Fruit fly (Drosophila melanogaster) whole organism, embryonic: ENCODE measurements around the gene CG43312.

Experiments used
- Aef1 ChIP-seq: fragments of 200-800 bp; sonication (Bioruptor generic); IDR thresholded peaks from 3 replicates; pipeline ENCODE4 v1.3.6; 2022; ENCODE audit warnings: missing biosample characterization, missing genetic modification characterization
- B-H2 ChIP-seq: fragments of 200-800 bp; sonication (Bioruptor generic); optimal IDR thresholded peaks from 2 replicates; lab custom pipeline; 2018; ENCODE audit warnings: missing biosample characterization, mild to moderate bottlenecking, missing genetic modification characterization
- Bdp1 ChIP-seq: fragments of 200-800 bp; sonication (Bioruptor generic); optimal IDR thresholded peaks from 3 replicates; lab custom pipeline; 2016; ENCODE audit warnings: missing biosample characterization, missing genetic modification characterization
- CG10209 ChIP-seq: fragments of 200-800 bp; sonication (Bioruptor generic); optimal IDR thresholded peaks from 3 replicates; lab custom pipeline; 2017; ENCODE audit warnings: missing biosample characterization, mild to moderate bottlenecking, missing genetic modification characterization, missing genetic modification reagents
- CG10267 ChIP-seq: fragments of 200-800 bp; sonication (Bioruptor generic); optimal IDR thresholded peaks from 2 replicates; lab custom pipeline; 2018; ENCODE audit warnings: missing biosample characterization, mild to moderate bottlenecking, missing genetic modification characterization, moderate library complexity
- CG10366 ChIP-seq: fragments of 200-800 bp; sonication (Bioruptor generic); IDR thresholded peaks from 2 replicates; pipeline ENCODE4 v1.3.6; 2022; ENCODE audit warnings: missing biosample characterization, missing genetic modification characterization
- CG12744 ChIP-seq: fragments of 200-800 bp; sonication (Bioruptor generic); optimal IDR thresholded peaks from 2 replicates; lab custom pipeline; 2016; ENCODE audit warnings: missing biosample characterization, missing genetic modification characterization
- CG14050 ChIP-seq: fragments of 200-800 bp; sonication (Bioruptor generic); IDR thresholded peaks from 3 replicates; pipeline ENCODE4 v1.3.6; 2022; ENCODE audit warnings: missing biosample characterization, missing genetic modification characterization
- CG15269 ChIP-seq: fragments of 200-800 bp; sonication (Bioruptor generic); optimal IDR thresholded peaks from 2 replicates; lab custom pipeline; 2018; ENCODE audit warnings: missing biosample characterization, mild to moderate bottlenecking, missing genetic modification characterization, moderate library complexity
- CG15514 ChIP-seq: fragments of 200-800 bp; sonication (Bioruptor generic); optimal IDR thresholded peaks from 3 replicates; lab custom pipeline; 2017; ENCODE audit warnings: missing biosample characterization, missing genetic modification characterization, mild to moderate bottlenecking, moderate library complexity, missing genetic modification reagents
- CG17359 ChIP-seq: fragments of 200-800 bp; sonication (Bioruptor generic); optimal IDR thresholded peaks from 3 replicates; lab custom pipeline; 2018; ENCODE audit warnings: missing biosample characterization, mild to moderate bottlenecking, missing genetic modification characterization, moderate library complexity
- CG17361 ChIP-seq: fragments of 200-800 bp; sonication (Bioruptor generic); IDR thresholded peaks from 3 replicates; pipeline ENCODE4 v1.3.6; 2022; ENCODE audit warnings: missing biosample characterization, missing genetic modification characterization
- CG17568 ChIP-seq: fragments of 200-800 bp; sonication (Bioruptor generic); optimal IDR thresholded peaks from 2 replicates; lab custom pipeline; 2018; ENCODE audit warnings: missing biosample characterization, mild to moderate bottlenecking, missing genetic modification characterization, moderate library complexity
- CG18619 ChIP-seq: fragments of 200-800 bp; sonication (Bioruptor generic); optimal IDR thresholded peaks from 3 replicates; lab custom pipeline; 2017; ENCODE audit warnings: missing biosample characterization, mild to moderate bottlenecking, missing genetic modification characterization
- CG30403 ChIP-seq: fragments of 200-800 bp; sonication (Bioruptor generic); optimal IDR thresholded peaks from 3 replicates; lab custom pipeline; 2016; ENCODE audit warnings: missing biosample characterization, missing genetic modification characterization
- CG34224 ChIP-seq: fragments of 200-800 bp; sonication (Bioruptor generic); IDR thresholded peaks from 3 replicates; pipeline ENCODE4 v1.3.6; 2022; ENCODE audit warnings: missing biosample characterization, missing genetic modification characterization; ENCODE audit not compliant: partially characterized antibody
- CG3726 ChIP-seq: fragments of 200-800 bp; sonication (Bioruptor generic); IDR thresholded peaks from 3 replicates; pipeline ENCODE4, ENCODE4 v1.3.6; 2022; ENCODE audit warnings: missing biosample characterization, missing genetic modification characterization
- CG4282 ChIP-seq: fragments of 200-800 bp; sonication (Bioruptor generic); optimal IDR thresholded peaks from 2 replicates; lab custom pipeline; 2016; ENCODE audit warnings: missing biosample characterization, missing genetic modification characterization
- CG5180 ChIP-seq: fragments of 200-800 bp; sonication (Bioruptor generic); optimal IDR thresholded peaks from 3 replicates; lab custom pipeline; 2017; ENCODE audit warnings: missing biosample characterization, missing genetic modification characterization, mild to moderate bottlenecking, moderate library complexity, missing genetic modification reagents
- CG8359 ChIP-seq: fragments of 200-800 bp; sonication (Bioruptor generic); optimal IDR thresholded peaks from 2 replicates; lab custom pipeline; 2017; ENCODE audit warnings: missing biosample characterization, mild to moderate bottlenecking, missing genetic modification characterization, borderline replicate concordance
- Chrac-16 ChIP-seq: fragments of 200-800 bp; sonication (Bioruptor generic); optimal IDR thresholded peaks from 3 replicates; lab custom pipeline; 2016; ENCODE audit warnings: missing biosample characterization, missing genetic modification characterization
- Deaf1 ChIP-seq: fragments of 200-800 bp; optimal IDR thresholded peaks from 3 replicates; lab custom pipeline; 2019; ENCODE audit warnings: missing biosample characterization, mild to moderate bottlenecking, missing genetic modification characterization, moderate library complexity
- Dll ChIP-seq: fragments of 200-800 bp; sonication (Bioruptor generic); IDR thresholded peaks from 4 replicates; pipeline ENCODE4 v1.3.6; 2022; ENCODE audit warnings: missing biosample characterization, missing genetic modification characterization; ENCODE audit not compliant: partially characterized antibody
- ERR ChIP-seq: fragments of 200-800 bp; sonication (Bioruptor generic); optimal IDR thresholded peaks from 2 replicates; lab custom pipeline; 2016; ENCODE audit warnings: missing biosample characterization, missing genetic modification characterization
- Gsc ChIP-seq: fragments of 200-800 bp; sonication (Bioruptor generic); IDR thresholded peaks from 2 replicates; pipeline ENCODE4 v1.3.6; 2022; ENCODE audit warnings: missing biosample characterization, missing genetic modification characterization
- HmgZ ChIP-seq: fragments of 200-800 bp; sonication (Bioruptor generic); optimal IDR thresholded peaks from 2 replicates; lab custom pipeline; 2018; ENCODE audit warnings: missing biosample characterization, mild to moderate bottlenecking, missing genetic modification characterization
- Oli ChIP-seq: fragments of 200-800 bp; sonication (Bioruptor generic); optimal IDR thresholded peaks from 2 replicates; lab custom pipeline; 2018; ENCODE audit warnings: missing biosample characterization, mild to moderate bottlenecking, missing genetic modification characterization, moderate library complexity
- Sox100B ChIP-seq: fragments of 200-800 bp; sonication (Bioruptor generic); optimal IDR thresholded peaks from 3 replicates; lab custom pipeline; 2018; ENCODE audit warnings: missing biosample characterization, mild to moderate bottlenecking, missing genetic modification characterization
- Sry-β ChIP-seq: fragments of 200-800 bp; sonication (Bioruptor generic); optimal IDR thresholded peaks from 2 replicates; lab custom pipeline; 2018; ENCODE audit warnings: missing biosample characterization, mild to moderate bottlenecking, missing genetic modification characterization, moderate library complexity
- amos ChIP-seq: fragments of 200-800 bp; sonication (Bioruptor generic); IDR thresholded peaks from 2 replicates; pipeline ENCODE4 v1.3.6; 2022; ENCODE audit warnings: missing biosample characterization, missing genetic modification characterization; ENCODE audit not compliant: partially characterized antibody
- ara ChIP-seq: fragments of 200-800 bp; sonication (Bioruptor generic); IDR thresholded peaks from 2 replicates; pipeline ENCODE4 v1.3.6; 2022; ENCODE audit warnings: missing biosample characterization, missing genetic modification characterization
- cas ChIP-seq: fragments of 200-800 bp; sonication (Bioruptor generic); IDR thresholded peaks from 2 replicates; pipeline ENCODE4 v1.3.6; 2022; ENCODE audit warnings: missing biosample characterization, missing genetic modification characterization
- caup ChIP-seq: fragments of 200-800 bp; sonication (Bioruptor generic); optimal IDR thresholded peaks from 3 replicates; lab custom pipeline; 2017; ENCODE audit warnings: missing biosample characterization, mild to moderate bottlenecking, missing genetic modification characterization, moderate library complexity; ENCODE audit not compliant: severe bottlenecking
- crol ChIP-seq: fragments of 200-800 bp; sonication (Bioruptor generic); IDR thresholded peaks from 2 replicates; pipeline ENCODE4 v1.3.6; 2022; ENCODE audit warnings: missing biosample characterization, missing genetic modification characterization
- dan ChIP-seq: fragments of 200-800 bp; sonication (Bioruptor generic); IDR thresholded peaks from 2 replicates; pipeline ENCODE4 v1.3.6; 2022; ENCODE audit warnings: missing biosample characterization, missing genetic modification characterization
- grau ChIP-seq: fragments of 200-800 bp; optimal IDR thresholded peaks from 3 replicates; lab custom pipeline; 2019; ENCODE audit warnings: missing biosample characterization, mild to moderate bottlenecking, missing genetic modification characterization, moderate library complexity
- jumu ChIP-seq: fragments of 200-800 bp; sonication (Bioruptor generic); optimal IDR thresholded peaks from 3 replicates; lab custom pipeline; 2016; ENCODE audit warnings: missing biosample characterization, missing genetic modification characterization
- lilli ChIP-seq: fragments of 200-800 bp; sonication (Bioruptor generic); optimal IDR thresholded peaks from 3 replicates; lab custom pipeline; 2016; ENCODE audit warnings: missing biosample characterization, missing genetic modification characterization
- lmd ChIP-seq: fragments of 200-800 bp; sonication (Bioruptor generic); IDR thresholded peaks from 2 replicates; pipeline ENCODE4 v1.3.6; 2022; ENCODE audit warnings: missing biosample characterization, missing genetic modification characterization
- nerfin-2 ChIP-seq: fragments of 200-800 bp; sonication (Bioruptor generic); IDR thresholded peaks from 2 replicates; pipeline ENCODE4 v1.3.6; 2022; ENCODE audit warnings: missing biosample characterization, missing genetic modification characterization; ENCODE audit not compliant: partially characterized antibody
- pfk ChIP-seq: fragments of 200-800 bp; sonication (Bioruptor generic); optimal IDR thresholded peaks from 2 replicates; lab custom pipeline; 2018; ENCODE audit warnings: missing biosample characterization, mild to moderate bottlenecking, missing genetic modification characterization, moderate library complexity
- sr ChIP-seq: fragments of 200-800 bp; sonication (Bioruptor generic); IDR thresholded peaks from 3 replicates; pipeline ENCODE4 v1.3.6; 2022; ENCODE audit warnings: missing biosample characterization, missing genetic modification characterization
- trem ChIP-seq: fragments of 200-800 bp; optimal IDR thresholded peaks from 3 replicates; lab custom pipeline; 2019; ENCODE audit warnings: missing biosample characterization, mild to moderate bottlenecking, missing genetic modification characterization, moderate library complexity
- unpg ChIP-seq: fragments of 200-800 bp; sonication (Bioruptor generic); optimal IDR thresholded peaks from 3 replicates; lab custom pipeline; 2018; ENCODE audit warnings: missing biosample characterization, mild to moderate bottlenecking, missing genetic modification characterization, moderate library complexity
- vnd ChIP-seq: fragments of 200-800 bp; sonication (Bioruptor generic); IDR thresholded peaks from 3 replicates; pipeline ENCODE4 v1.3.6; 2022; ENCODE audit warnings: missing biosample characterization, missing genetic modification characterization; ENCODE audit not compliant: partially characterized antibody
- vvl ChIP-seq: fragments of 200-800 bp; sonication (Bioruptor generic); IDR thresholded peaks from 2 replicates; pipeline ENCODE4 v1.3.6; 2022; ENCODE audit warnings: missing biosample characterization, missing genetic modification characterization
- zf30C ChIP-seq: fragments of 200-800 bp; sonication (Bioruptor generic); optimal IDR thresholded peaks from 3 replicates; lab custom pipeline; 2018; ENCODE audit warnings: missing biosample characterization, mild to moderate bottlenecking, missing genetic modification characterization
- zfh1 ChIP-seq: fragments of 200-800 bp; sonication (Bioruptor generic); IDR thresholded peaks from 3 replicates; pipeline ENCODE4 v1.3.6; 2022; ENCODE audit warnings: missing biosample characterization, missing genetic modification characterization

The CG43312 gene

DNA sequence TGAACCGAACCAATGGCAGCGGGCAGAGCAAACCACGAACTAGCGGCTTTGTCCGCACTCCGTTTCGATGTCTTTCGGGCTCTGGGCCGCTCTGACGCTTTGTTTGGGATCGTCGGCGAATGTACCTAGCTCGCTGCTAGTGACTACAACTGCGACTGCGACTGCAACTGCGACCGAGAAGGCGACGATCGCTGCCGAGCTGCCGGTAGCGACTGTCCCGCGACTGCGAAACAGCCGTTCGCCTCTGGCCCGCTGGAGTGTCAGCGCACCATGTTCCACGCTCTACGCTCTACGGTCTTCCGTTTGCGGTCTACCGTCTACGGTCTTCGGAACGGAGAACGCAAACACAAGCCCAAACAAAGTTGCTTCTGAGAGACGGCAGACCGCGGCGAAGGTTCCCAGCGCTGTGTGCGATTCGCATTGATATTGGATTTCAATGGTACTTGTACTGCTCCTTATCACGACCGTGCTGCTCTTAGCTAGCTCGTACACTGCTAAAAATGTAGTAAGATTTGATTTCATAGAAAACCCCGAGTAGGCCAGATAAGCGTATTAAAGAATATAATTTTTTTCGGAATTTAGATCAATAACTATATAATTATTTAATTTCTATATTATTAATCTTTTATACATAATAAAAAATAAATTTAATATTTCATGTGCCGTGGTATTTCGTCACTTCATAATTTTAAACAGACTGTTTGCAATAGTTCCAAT, 40.3 kb upstream of the CG43312 start, which contains the start of gene laza (continued):
- TF ChIP-seq pfk (GFP tag; lab: Kevin White, UChicago) (no peak), Oli (tag; lab: Kevin White, UChicago) (peak; percentile 17), crol (GFP tag; lab: Robert Waterston, UW) (no peak), CG17361 (GFP tag; lab: Robert Waterston, UW) (0 out of 3 replicates have a peak, but pooled peaks have one; percentile 26), sr (GFP tag; lab: Robert Waterston, UW) (no peak), CG15514 (GFP tag; lab: Kevin White, UChicago) (peak; percentile 26), vvl (GFP tag; lab: Robert Waterston, UW) (0 out of 2 replicates have a peak, but pooled peaks have one; percentile 20), grau (tag; lab: Kevin White, UChicago) (peak; percentile 15), Dll (GFP tag; lab: Robert Waterston, UW) (no peak), cas (GFP tag; lab: Robert Waterston, UW) (no peak), lilli (GFP tag; lab: Kevin White, UChicago) (no peak), nerfin-2 (GFP tag; lab: Robert Waterston, UW) (no peak), CG3726 (GFP tag; lab: Robert Waterston, UW) (no peak), jumu (no peak), amos (GFP tag; lab: Robert Waterston, UW) (peak; percentile 31; the same call in 1 of the 2 replicates), Bdp1 (GFP tag; lab: Kevin White, UChicago) (no peak), CG17359 (tag; lab: Kevin White, UChicago) (no peak), Sox100B (no peak), B-H2 (no peak), HmgZ (peak; percentile 59), CG5180 (peak; percentile 84), CG10209 (GFP tag; lab: Kevin White, UChicago) (no peak), CG18619 (GFP tag; lab: Kevin White, UChicago) (no peak), CG34224 (peak; percentile 16; the same call in 1 of the 3 replicates), CG14050 (GFP tag; lab: Robert Waterston, UW) (peak; percentile 65; the same call in 2 of the 3 replicates), caup (GFP tag; lab: Kevin White, UChicago) (no peak), dan (GFP tag; lab: Robert Waterston, UW) (no peak), CG10267 (tag; lab: Kevin White, UChicago) (peak; percentile 6), Aef1 (GFP tag; lab: Robert Waterston, UW) (no peak), ERR (GFP tag; lab: Kevin White, UChicago) (no peak), CG10366 (GFP tag; lab: Robert Waterston, UW) (no peak), ara (GFP tag; lab: Robert Waterston, UW) (no peak), CG15269 (peak; percentile 44), Chrac-16 (GFP tag; lab: Kevin White, UChicago) (no peak), trem (no peak), CG30403 (peak; percentile 11), vnd (no peak), lmd (GFP tag; lab: Robert Waterston, UW) (no peak; the same call in 1 of the 2 replicates), Gsc (no peak), CG12744 (GFP tag; lab: Kevin White, UChicago) (peak; percentile 0), CG8359 (no peak), CG4282 (no peak), Sry-β (GFP tag; lab: Kevin White, UChicago) (no peak), zfh1 (GFP tag; lab: Robert Waterston, UW) (0 out of 3 replicates have a peak, but pooled peaks have one; percentile 12), Deaf1 (tag; lab: Kevin White, UChicago) (peak; percentile 86), CG17568 (GFP tag; lab: Kevin White, UChicago) (no peak), unpg (GFP tag; lab: Kevin White, UChicago) (peak; percentile 12), zf30C (GFP tag; lab: Kevin White, UChicago) (peak; percentile 51)
